Fruit fly (Drosophila melanogaster) whole organism, embryonic: ENCODE data around the gene Sec13.

Experiments
- Awh ChIP-seq: fragments of 200-800 bp; sonication (Bioruptor generic); IDR thresholded peaks from 2 replicates; pipeline ENCODE4, ENCODE4 v1.3.6; 2022; ENCODE audit warnings: missing biosample characterization, missing genetic modification characterization
- BEAF-32 ChIP-seq: fragments of 200-800 bp; sonication (Bioruptor generic); optimal IDR thresholded peaks from 3 replicates; lab custom pipeline; 2017; ENCODE audit warnings: missing biosample characterization, missing genetic modification characterization, mild to moderate bottlenecking, moderate library complexity, missing genetic modification reagents
- Blimp-1 ChIP-seq: fragments of 200-800 bp; sonication (Bioruptor generic); optimal IDR thresholded peaks from 3 replicates; lab custom pipeline; 2018; ENCODE audit warnings: missing biosample characterization, missing genetic modification characterization, mild to moderate bottlenecking, moderate library complexity, missing genetic modification reagents
- CG10565 ChIP-seq: fragments of 200-800 bp; sonication (Bioruptor generic); optimal IDR thresholded peaks from 3 replicates; lab custom pipeline; 2016; ENCODE audit warnings: missing biosample characterization, mild to moderate bottlenecking, missing genetic modification characterization
- CG11560 ChIP-seq: fragments of 200-800 bp; sonication (Bioruptor generic); IDR thresholded peaks from 3 replicates; pipeline ENCODE4 v1.3.6; 2022; ENCODE audit warnings: missing biosample characterization, missing genetic modification characterization
- CG11723 ChIP-seq: fragments of 200-800 bp; sonication (Bioruptor generic); optimal IDR thresholded peaks from 2 replicates; lab custom pipeline; 2017; ENCODE audit warnings: missing biosample characterization, mild to moderate bottlenecking, missing genetic modification characterization
- CG12391 ChIP-seq: fragments of 200-800 bp; sonication (Bioruptor generic); optimal IDR thresholded peaks from 3 replicates; lab custom pipeline; 2018; ENCODE audit warnings: missing biosample characterization, mild to moderate bottlenecking, missing genetic modification characterization, moderate library complexity
- CG12942 ChIP-seq: fragments of 200-800 bp; sonication (Bioruptor generic); optimal IDR thresholded peaks from 3 replicates; lab custom pipeline; 2016; ENCODE audit warnings: missing biosample characterization, missing genetic modification characterization
- CG14860 ChIP-seq: fragments of 200-800 bp; sonication (Bioruptor generic); IDR thresholded peaks from 3 replicates; pipeline ENCODE4 v1.3.6; 2022; ENCODE audit warnings: missing biosample characterization, missing genetic modification characterization; ENCODE audit not compliant: partially characterized antibody
- CG15514 ChIP-seq: fragments of 200-800 bp; sonication (Bioruptor generic); optimal IDR thresholded peaks from 3 replicates; lab custom pipeline; 2017; ENCODE audit warnings: missing biosample characterization, missing genetic modification characterization, mild to moderate bottlenecking, moderate library complexity, missing genetic modification reagents
- CG17359 ChIP-seq: fragments of 200-800 bp; sonication (Bioruptor generic); optimal IDR thresholded peaks from 3 replicates; lab custom pipeline; 2018; ENCODE audit warnings: missing biosample characterization, mild to moderate bottlenecking, missing genetic modification characterization, moderate library complexity
- CG1792 ChIP-seq: fragments of 200-800 bp; sonication (Bioruptor generic); optimal IDR thresholded peaks from 2 replicates; lab custom pipeline; 2016; ENCODE audit warnings: missing biosample characterization, missing genetic modification characterization
- CG2678 ChIP-seq: fragments of 200-800 bp; sonication (Bioruptor generic); optimal IDR thresholded peaks from 3 replicates; lab custom pipeline; 2019; ENCODE audit warnings: missing biosample characterization, mild to moderate bottlenecking, missing genetic modification characterization, moderate library complexity
- CG30403 ChIP-seq: fragments of 200-800 bp; sonication (Bioruptor generic); optimal IDR thresholded peaks from 3 replicates; lab custom pipeline; 2016; ENCODE audit warnings: missing biosample characterization, missing genetic modification characterization
- CG32532 ChIP-seq: fragments of 200-800 bp; sonication (Bioruptor generic); IDR thresholded peaks from 2 replicates; pipeline ENCODE4 v1.3.6; 2022; ENCODE audit warnings: missing biosample characterization, missing genetic modification characterization
- CG7963 ChIP-seq: fragments of 200-800 bp; sonication (Bioruptor generic); IDR thresholded peaks from 3 replicates; pipeline ENCODE4 v1.3.6; 2022; ENCODE audit warnings: missing biosample characterization, missing genetic modification characterization; ENCODE audit not compliant: partially characterized antibody
- D19B ChIP-seq: fragments of 200-800 bp; sonication (Bioruptor generic); optimal IDR thresholded peaks from 2 replicates; lab custom pipeline; 2017; ENCODE audit warnings: missing biosample characterization, mild to moderate bottlenecking, missing genetic modification characterization
- Dp ChIP-seq: fragments of 200-800 bp; sonication (Bioruptor generic); optimal IDR thresholded peaks from 2 replicates; lab custom pipeline; 2018; ENCODE audit warnings: missing biosample characterization, mild to moderate bottlenecking, missing genetic modification characterization, moderate library complexity
- Ets65A ChIP-seq: fragments of 200-800 bp; sonication (Bioruptor generic); peaks from one replicate; lab custom pipeline; 2016; ENCODE audit warnings: missing biosample characterization, missing genetic modification characterization
- Fer2 ChIP-seq: fragments of 200-800 bp; sonication (Bioruptor generic); optimal IDR thresholded peaks from 2 replicates; lab custom pipeline; 2018; ENCODE audit warnings: missing biosample characterization, mild to moderate bottlenecking, missing genetic modification characterization, moderate library complexity
- MESR4 ChIP-seq: fragments of 200-800 bp; sonication (Bioruptor generic); optimal IDR thresholded peaks from 2 replicates; lab custom pipeline; 2018; ENCODE audit warnings: missing biosample characterization, mild to moderate bottlenecking, missing genetic modification characterization, moderate library complexity
- Mad ChIP-seq: fragments of 200-800 bp; sonication (Bioruptor generic); optimal IDR thresholded peaks from 2 replicates; lab custom pipeline; 2016; ENCODE audit warnings: missing biosample characterization, missing genetic modification characterization
- NK7.1 ChIP-seq: fragments of 200-800 bp; sonication (Bioruptor generic); optimal IDR thresholded peaks from 3 replicates; lab custom pipeline; 2016; ENCODE audit warnings: missing biosample characterization, missing genetic modification characterization
- Trl ChIP-seq, 3 experiments: fragments of >200 bp in 2 of 3; fragments of 200-800 bp in 1 of 3; sonication (Bioruptor generic) in 1 of 3; optimal IDR thresholded peaks; 2 replicates in 1 of 3; 3 replicates in 2 of 3; lab custom pipeline; 2016 to 2017; ENCODE audit warnings: missing biosample characterization in 1 of 3, missing genetic modification characterization in 1 of 3
- Xrp1 ChIP-seq: fragments of 200-800 bp; sonication (Bioruptor generic); IDR thresholded peaks from 2 replicates; pipeline ENCODE4 v1.3.6; 2022; ENCODE audit warnings: missing biosample characterization, missing genetic modification characterization
- aop ChIP-seq: fragments of 200-800 bp; sonication (Bioruptor generic); IDR thresholded peaks from 2 replicates; pipeline ENCODE4 v1.3.6; 2022; ENCODE audit warnings: missing biosample characterization, missing genetic modification characterization
- az2 ChIP-seq: fragments of 200-800 bp; sonication (Bioruptor generic); optimal IDR thresholded peaks from 3 replicates; lab custom pipeline; 2016; ENCODE audit warnings: missing biosample characterization, missing genetic modification characterization
- bsh ChIP-seq, 2 experiments: fragments of 200-800 bp; sonication (Bioruptor generic); optimal IDR thresholded peaks; 2 replicates each; lab custom pipeline; 2017 to 2018; ENCODE audit warnings: mild to moderate bottlenecking in 2 of 2, missing biosample characterization in 2 of 2, missing genetic modification characterization in 2 of 2, moderate library complexity in 1 of 2
- chm ChIP-seq: fragments of 200-800 bp; sonication (Bioruptor generic); IDR thresholded peaks from 2 replicates; pipeline ENCODE4 v1.3.6; 2022; ENCODE audit warnings: missing biosample characterization, missing genetic modification characterization
- corto ChIP-seq: fragments of 200-800 bp; sonication (Bioruptor generic); optimal IDR thresholded peaks from 2 replicates; lab custom pipeline; 2016; ENCODE audit warnings: missing biosample characterization, mild to moderate bottlenecking, missing genetic modification characterization, moderate library complexity
- danr ChIP-seq: fragments of 200-800 bp; sonication (Bioruptor generic); IDR thresholded peaks from 2 replicates; pipeline ENCODE4 v1.3.6; 2022; ENCODE audit warnings: missing biosample characterization, missing genetic modification characterization
- dm ChIP-seq: fragments of 200-800 bp; sonication (Bioruptor generic); optimal IDR thresholded peaks from 3 replicates; lab custom pipeline; 2016; ENCODE audit warnings: missing biosample characterization, missing genetic modification characterization
- hbn ChIP-seq: fragments of 200-800 bp; sonication (Bioruptor generic); IDR thresholded peaks from 2 replicates; pipeline ENCODE4 v1.3.6; 2022; ENCODE audit warnings: missing biosample characterization, missing genetic modification characterization; ENCODE audit not compliant: partially characterized antibody
- knrl ChIP-seq: fragments of 200-800 bp; sonication (Bioruptor generic); IDR thresholded peaks from 3 replicates; pipeline ENCODE4 v1.3.6; 2022; ENCODE audit warnings: missing biosample characterization, missing genetic modification characterization; ENCODE audit not compliant: partially characterized antibody
- lmd ChIP-seq: fragments of 200-800 bp; sonication (Bioruptor generic); IDR thresholded peaks from 2 replicates; pipeline ENCODE4 v1.3.6; 2022; ENCODE audit warnings: missing biosample characterization, missing genetic modification characterization
- nmo ChIP-seq: fragments of 200-800 bp; sonication (Bioruptor generic); optimal IDR thresholded peaks from 2 replicates; lab custom pipeline; 2018; ENCODE audit warnings: missing biosample characterization, mild to moderate bottlenecking, missing genetic modification characterization, moderate library complexity
- nom ChIP-seq: fragments of 200-800 bp; sonication (Bioruptor generic); optimal IDR thresholded peaks from 2 replicates; lab custom pipeline; 2017; ENCODE audit warnings: missing biosample characterization, missing genetic modification characterization, mild to moderate bottlenecking, moderate library complexity, missing genetic modification reagents
- oc ChIP-seq: fragments of 200-800 bp; sonication (Bioruptor generic); optimal IDR thresholded peaks from 2 replicates; lab custom pipeline; 2018; ENCODE audit warnings: missing biosample characterization, mild to moderate bottlenecking, missing genetic modification characterization, moderate library complexity
- prd ChIP-seq, 3 experiments: fragments of >200 bp in 2 of 3; fragments of 200-800 bp in 1 of 3; sonication (Bioruptor generic) in 1 of 3; optimal IDR thresholded peaks in 2 of 3; IDR thresholded peaks in 1 of 3; 2 replicates in 2 of 3; 3 replicates in 1 of 3; pipeline versions ENCODE4 v1.3.6 to Lab custom; 2017 to 2022; ENCODE audit warnings: missing biosample characterization in 1 of 3, missing genetic modification characterization in 1 of 3
- ro ChIP-seq: fragments of 200-800 bp; sonication (Bioruptor generic); IDR thresholded peaks from 2 replicates; pipeline ENCODE4 v1.3.6; 2022; ENCODE audit warnings: missing biosample characterization, missing genetic modification characterization
- row ChIP-seq: fragments of 200-800 bp; sonication (Bioruptor generic); IDR thresholded peaks from 3 replicates; pipeline ENCODE4 v1.3.6; 2022; ENCODE audit warnings: missing biosample characterization, missing genetic modification characterization
- scrt ChIP-seq: fragments of 200-800 bp; sonication (Bioruptor generic); optimal IDR thresholded peaks from 2 replicates; lab custom pipeline; 2018; ENCODE audit warnings: missing biosample characterization, mild to moderate bottlenecking, missing genetic modification characterization, moderate library complexity
- sens ChIP-seq: fragments of 200-800 bp; sonication (Bioruptor generic); peaks from one replicate; lab custom pipeline; 2016; ENCODE audit warnings: missing biosample characterization, missing genetic modification characterization
- sens-2 ChIP-seq: fragments of 200-800 bp; sonication (Bioruptor generic); IDR thresholded peaks from 2 replicates; pipeline ENCODE4 v1.3.6; 2022; ENCODE audit warnings: missing biosample characterization, missing genetic modification characterization
- seq ChIP-seq: fragments of 200-800 bp; sonication (Bioruptor generic); IDR thresholded peaks from 2 replicates; pipeline ENCODE4 v1.3.6; 2022; ENCODE audit warnings: missing biosample characterization, missing genetic modification characterization
- sr ChIP-seq: fragments of 200-800 bp; sonication (Bioruptor generic); IDR thresholded peaks from 3 replicates; pipeline ENCODE4 v1.3.6; 2022; ENCODE audit warnings: missing biosample characterization, missing genetic modification characterization
- stc ChIP-seq: fragments of 200-800 bp; sonication (Bioruptor generic); IDR thresholded peaks from 2 replicates; pipeline ENCODE4 v1.3.6; 2022; ENCODE audit warnings: missing biosample characterization, missing genetic modification characterization
- zfh1 ChIP-seq: fragments of 200-800 bp; sonication (Bioruptor generic); IDR thresholded peaks from 3 replicates; pipeline ENCODE4 v1.3.6; 2022; ENCODE audit warnings: missing biosample characterization, missing genetic modification characterization
- zfh2 ChIP-seq: fragments of 200-800 bp; sonication (Bioruptor generic); optimal IDR thresholded peaks from 2 replicates; lab custom pipeline; 2016; ENCODE audit warnings: missing biosample characterization, missing genetic modification characterization

The Sec13 gene

DNA sequence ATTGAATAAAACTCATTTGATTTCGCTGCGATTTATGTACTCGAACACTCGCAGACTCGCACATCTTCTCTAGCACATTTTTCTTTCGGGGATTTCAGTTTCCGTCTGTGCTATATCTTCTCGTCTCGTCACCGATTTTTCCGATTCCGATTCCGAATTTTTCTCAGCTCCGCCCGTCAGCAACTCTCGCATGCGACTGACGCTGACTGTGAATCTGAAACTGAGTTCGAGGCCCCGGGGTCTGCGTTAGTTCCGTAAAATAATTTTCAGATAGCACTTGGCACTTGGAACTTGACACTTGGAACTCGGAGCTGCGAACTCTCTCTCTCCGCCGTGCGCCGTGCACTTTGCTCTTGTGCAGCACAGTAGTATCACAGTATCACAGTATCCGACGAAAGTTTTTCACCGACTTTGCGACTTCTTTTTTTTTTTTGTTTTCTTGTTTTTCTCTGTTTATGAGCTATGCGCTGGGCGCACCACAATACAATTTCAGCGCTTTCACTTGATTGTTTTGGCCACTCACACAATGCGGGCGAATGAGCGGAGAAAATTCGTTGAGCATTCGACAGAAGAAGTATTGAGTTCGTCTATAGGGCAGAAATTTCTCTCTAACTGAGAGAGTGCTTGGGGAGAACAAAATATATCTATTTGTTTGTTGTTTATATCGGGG is 28.6 kb downstream of the Sec13 start, which contains the start of gene CG4393 (continued):
- TF ChIP-seq CG30403 (GFP tag; lab: Kevin White, UChicago) (no peak), CG17359 (tag; lab: Kevin White, UChicago) (peak; percentile 15), sens-2 (no peak), sr (GFP tag; lab: Robert Waterston, UW) (no peak), zfh1 (GFP tag; lab: Robert Waterston, UW) (no peak), az2 (GFP tag; lab: Kevin White, UChicago) (no peak), CG12942 (GFP tag; lab: Kevin White, UChicago) (no peak), lmd (no peak), danr (no peak), CG1792 (GFP tag; lab: Kevin White, UChicago) (no peak), nom (peak; percentile 80), CG10565 (no peak), Mad (no peak), nmo (GFP tag; lab: Kevin White, UChicago) (no peak), Awh (GFP tag; lab: Robert Waterston, UW) (0 out of 2 replicates have a peak, but pooled peaks have one; percentile 17), CG11723 (no peak), Blimp-1 (GFP tag; lab: Kevin White, UChicago) (peak; percentile 61), CG7963 (GFP tag; lab: Robert Waterston, UW) (no peak), aop (GFP tag; lab: Robert Waterston, UW) (peak; percentile 2; the same call in 1 of the 2 replicates), MESR4 (GFP tag; lab: Kevin White, UChicago) (no peak), stc (GFP tag; lab: Robert Waterston, UW) (no peak), hbn (GFP tag; lab: Robert Waterston, UW) (0 out of 2 replicates have a peak, but pooled peaks have one; percentile 9), CG14860 (GFP tag; lab: Robert Waterston, UW) (no peak), Trl (optimal IDR thresholded peaks at IDR 0.05; lab: Kevin White, UChicago) (peak; percentile 53 to 67), Trl (GFP tag; optimal IDR thresholded peaks at IDR 0.05; lab: Kevin White, UChicago) (no peak), chm (no peak), prd (optimal IDR thresholded peaks at IDR 0.05; lab: Kevin White, UChicago) (no peak), prd (GFP tag; IDR thresholded peaks at IDR 0.05; lab: Robert Waterston, UW) (no peak), Xrp1 (GFP tag; lab: Robert Waterston, UW) (no peak), zfh2 (GFP tag; lab: Kevin White, UChicago) (no peak), row (GFP tag; lab: Robert Waterston, UW) (peak; percentile 51), seq (GFP tag; lab: Robert Waterston, UW) (no peak), corto (GFP tag; lab: Kevin White, UChicago) (no peak), CG32532 (GFP tag; lab: Robert Waterston, UW) (no peak; the same call in 1 of the 2 replicates), NK7.1 (GFP tag; lab: Kevin White, UChicago) (no peak), dm (GFP tag; lab: Kevin White, UChicago) (no peak), D19B (no peak), Ets65A (no peak), oc (no peak), CG2678 (tag; lab: Kevin White, UChicago) (no peak), CG11560 (tag; lab: Robert Waterston, UW) (no peak), scrt (GFP tag; lab: Kevin White, UChicago) (no peak), bsh (GFP tag; optimal IDR thresholded peaks at IDR 0.05; lab: Kevin White, UChicago) (peak in 1 of 2 experiments; percentile 44), Dp (GFP tag; lab: Kevin White, UChicago) (no peak), knrl (GFP tag; lab: Robert Waterston, UW) (no peak), Fer2 (tag; lab: Kevin White, UChicago) (no peak), CG12391 (no peak), BEAF-32 (no peak), sens (GFP tag; lab: Kevin White, UChicago) (peak; percentile 49), ro (GFP tag; lab: Robert Waterston, UW) (no peak), CG15514 (GFP tag; lab: Kevin White, UChicago) (peak; percentile 89)
